Worm (Caenorhabditis elegans) whole organism, L2 larva: ENCODE data around the gene sra-35.

Source experiments
- C34F6.9 ChIP-seq: fragments of 150-350 bp; optimal IDR thresholded peaks from 2 replicates; lab custom pipeline; 2014; ENCODE audit warnings: missing biosample characterization, missing genetic modification characterization
- ama-1 ChIP-seq: fragments of 150-350 bp; optimal IDR thresholded peaks from 2 replicates; lab custom pipeline; 2018; ENCODE audit warnings: inconsistent platforms
- ceh-82 ChIP-seq: fragments of 150-350 bp; optimal IDR thresholded peaks from 2 replicates; lab custom pipeline; 2014; ENCODE audit warnings: missing biosample characterization, missing genetic modification characterization
- dmd-4 ChIP-seq: sonication (generic microtip); optimal IDR thresholded peaks from 2 replicates; lab custom pipeline; 2017; ENCODE audit warnings: missing biosample characterization, missing genetic modification characterization
- mab-5 ChIP-seq: fragments of 150-350 bp; optimal IDR thresholded peaks from 2 replicates; lab custom pipeline; 2014; ENCODE audit warnings: missing biosample characterization, missing genetic modification characterization
- mbf-1 ChIP-seq: sonication (generic microtip); optimal IDR thresholded peaks from 2 replicates; lab custom pipeline; 2017; ENCODE audit warnings: missing biosample characterization, missing genetic modification characterization
- nhr-11 ChIP-seq: fragments of 150-350 bp; optimal IDR thresholded peaks from 2 replicates; lab custom pipeline; 2014; ENCODE audit warnings: missing biosample characterization, missing genetic modification characterization
- nhr-237 ChIP-seq: fragments of 150-350 bp; optimal IDR thresholded peaks from 2 replicates; lab custom pipeline; 2014; ENCODE audit warnings: missing biosample characterization, missing genetic modification characterization
- skn-1 ChIP-seq: sonication (generic microtip); optimal IDR thresholded peaks from 2 replicates; lab custom pipeline; 2017; ENCODE audit warnings: missing biosample characterization, missing genetic modification characterization
- snpc-4 ChIP-seq: fragments of 150-350 bp; optimal IDR thresholded peaks from 2 replicates; lab custom pipeline; 2014; ENCODE audit warnings: missing biosample characterization, missing genetic modification characterization
- unc-62 ChIP-seq: fragments of 150-350 bp; optimal IDR thresholded peaks from 2 replicates; lab custom pipeline; 2014; ENCODE audit warnings: missing biosample characterization, missing genetic modification reagents, missing genetic modification characterization
- zag-1 ChIP-seq: fragments of 150-350 bp; optimal IDR thresholded peaks from 2 replicates; lab custom pipeline; 2014; ENCODE audit warnings: missing biosample characterization, missing genetic modification characterization
- ztf-1 ChIP-seq: fragments of 200-800 bp; sonication (Bioruptor generic); conservative IDR thresholded peaks from 2 replicates; pipeline ENCODE4 v1.3.6; 2022; ENCODE audit warnings: missing genetic modification characterization, missing compliant biosample characterization
- ztf-11 ChIP-seq: sonication (generic microtip); optimal IDR thresholded peaks from 2 replicates; lab custom pipeline; 2017; ENCODE audit warnings: missing biosample characterization, missing genetic modification characterization

- TF ChIP-seq nhr-237 (tag; lab: Kevin White, UChicago), result no peak
- no peak for TF ChIP-seq mab-5
- no peak for TF ChIP-seq ztf-11 (tag; lab: Kevin White, UChicago)
- TF ChIP-seq dmd-4 (tag; lab: Kevin White, UChicago), result no peak
- TF ChIP-seq unc-62 (GFP tag; lab: Kevin White, UChicago), result no peak
- no peak for TF ChIP-seq skn-1 (tag; lab: Kevin White, UChicago)
- no peak for TF ChIP-seq ama-1 (lab: Kevin White, UChicago)
- no peak for TF ChIP-seq snpc-4 (tag; lab: Kevin White, UChicago)
- no peak for TF ChIP-seq ceh-82
- TF ChIP-seq C34F6.9, result no peak
- no peak for TF ChIP-seq nhr-11 (tag; lab: Kevin White, UChicago)
- TF ChIP-seq ztf-1 (GFP tag; lab: Robert Waterston, UW), result no peak
- TF ChIP-seq zag-1, result no peak
- TF ChIP-seq mbf-1 (tag; lab: Kevin White, UChicago), result no peak
Measured at ce11 chrII:4531880-4532279, 4.2 kb upstream of the sra-35 start, which contains the start of gene sra-32.
